Worm (Caenorhabditis elegans): ENCODE data around the gene ppm-2.

DNA sequence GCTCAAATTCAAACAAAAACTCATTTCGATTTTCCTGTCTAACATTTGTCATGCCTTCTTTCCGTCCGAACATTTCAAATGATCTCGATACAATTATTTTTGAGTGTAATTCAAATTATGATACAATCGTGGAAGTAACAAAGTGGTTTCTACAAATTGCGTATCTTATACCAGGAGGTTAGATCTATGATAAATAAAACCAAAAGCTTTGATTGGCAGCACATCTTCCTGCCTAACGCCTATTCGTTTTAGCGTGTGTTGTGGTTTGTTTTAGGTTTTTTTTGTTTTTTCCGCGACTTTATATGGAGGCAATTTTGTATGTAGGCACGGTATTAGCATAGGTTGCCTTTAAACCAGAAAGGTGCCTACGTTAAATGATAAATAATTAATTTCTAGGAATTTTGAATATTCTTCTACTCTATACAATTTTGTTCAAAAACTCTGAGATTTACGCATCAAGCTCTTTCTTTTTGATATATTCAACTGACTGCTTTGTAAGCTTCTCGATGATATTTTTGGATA lies 29.7 kb downstream of the ppm-2 start, which contains the start of gene srg-11:
- no peak for TF ChIP-seq nfya-1 (tag; optimal IDR thresholded peaks at IDR 0.05; ENCODE audit: borderline replicate concordance, insufficient read depth)
- no peak for TF ChIP-seq mel-28 (tag; optimal IDR thresholded peaks at IDR 0.05; ENCODE audit: borderline replicate concordance)
- no peak for TF ChIP-seq Y79H2A.3 (GFP tag; conservative IDR thresholded peaks at IDR 0.05)
- no peak for TF ChIP-seq dox-1 (GFP tag; IDR thresholded peaks at IDR 0.05)
- TF ChIP-seq efl-1 (GFP tag; optimal IDR thresholded peaks at IDR 0.05) = no peak
- TF ChIP-seq snpc-4 (GFP tag; optimal IDR thresholded peaks at IDR 0.05) = no peak
- TF ChIP-seq snpc-4 (tag; optimal IDR thresholded peaks at IDR 0.05) = no peak
